Worm (Caenorhabditis elegans) whole organism, L4/young adult: ENCODE results near the gene Y54G2A.49.

Source experiments
- dao-5 ChIP-seq: sonication (generic microtip); optimal IDR thresholded peaks from 2 replicates; lab custom pipeline; 2016; ENCODE audit warnings: missing genotype, missing genetic modification characterization, moderate library complexity, missing compliant biosample characterization
- him-1 ChIP-seq: sonication (generic microtip); optimal IDR thresholded peaks from 2 replicates; lab custom pipeline; 2016; ENCODE audit warnings: missing genotype, missing genetic modification reagents, missing genetic modification characterization, missing compliant biosample characterization

DNA sequence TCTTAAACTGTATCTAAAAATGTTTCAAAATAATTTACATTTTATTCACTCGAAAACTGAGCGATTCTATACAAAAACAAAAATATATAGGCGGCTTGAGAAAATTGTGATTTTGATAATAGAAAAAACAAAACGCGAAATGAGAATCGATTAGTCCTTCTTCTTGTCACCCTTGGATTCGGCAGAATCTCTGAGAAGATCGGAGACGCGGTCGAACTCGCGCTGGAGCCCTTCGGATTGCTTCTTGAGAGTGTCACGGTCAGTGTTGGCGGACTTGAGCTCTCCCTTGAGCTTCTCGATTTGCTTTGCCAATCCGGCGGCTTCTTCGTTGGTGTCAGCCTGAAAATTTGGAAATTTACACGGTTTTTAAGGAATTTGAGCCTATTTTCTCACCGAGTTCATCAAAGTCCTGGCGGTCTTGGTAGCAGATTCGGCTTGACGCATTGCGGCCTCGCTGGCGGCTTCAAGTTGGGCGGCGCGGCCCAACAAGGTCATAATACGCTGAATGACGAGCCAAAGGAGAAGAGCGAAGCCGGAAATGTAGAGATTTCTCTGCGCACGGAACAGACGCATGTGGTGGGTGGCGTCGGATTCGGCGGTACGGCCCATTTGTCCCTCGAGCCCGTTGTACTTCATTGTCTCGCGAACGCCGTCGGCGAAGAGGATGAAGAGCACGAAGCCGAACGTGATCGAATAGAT is 38.6 kb upstream of the Y54G2A.49 start:
- TF ChIP-seq him-1 (tag; lab: Kevin White, UChicago) (no peak), dao-5 (tag; lab: Kevin White, UChicago) (no peak)
